Worm (Caenorhabditis elegans) whole organism, dauer: ENCODE measurements around the gene ZK1010.8.

Experiments
- unc-62 ChIP-seq: sonication (generic microtip); optimal IDR thresholded peaks from 2 replicates; lab custom pipeline; 2017; ENCODE audit warnings: missing biosample characterization, missing genetic modification reagents, missing genetic modification characterization

Gene ZK1010.8

DNA sequence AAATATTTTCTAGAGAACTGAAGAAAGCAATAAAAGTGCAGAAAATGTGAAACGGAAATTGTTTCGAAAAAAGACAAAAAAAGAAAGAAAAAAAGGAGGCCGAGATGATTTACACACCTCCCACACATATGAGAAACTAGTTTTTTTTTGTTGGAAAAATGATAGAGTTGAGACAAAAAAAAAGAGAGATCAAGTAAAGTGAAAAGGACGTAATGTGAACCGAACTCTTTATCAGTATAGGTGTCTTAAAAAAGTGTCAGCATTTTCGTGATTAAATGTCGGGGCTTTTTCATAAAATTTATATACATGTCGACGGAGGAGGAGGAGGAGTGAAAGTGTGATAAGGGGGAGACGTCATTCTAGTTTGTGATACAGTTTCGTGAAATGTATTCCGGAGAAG is 41.2 kb downstream of the ZK1010.8 start:
- no peak for TF ChIP-seq unc-62

DNA sequence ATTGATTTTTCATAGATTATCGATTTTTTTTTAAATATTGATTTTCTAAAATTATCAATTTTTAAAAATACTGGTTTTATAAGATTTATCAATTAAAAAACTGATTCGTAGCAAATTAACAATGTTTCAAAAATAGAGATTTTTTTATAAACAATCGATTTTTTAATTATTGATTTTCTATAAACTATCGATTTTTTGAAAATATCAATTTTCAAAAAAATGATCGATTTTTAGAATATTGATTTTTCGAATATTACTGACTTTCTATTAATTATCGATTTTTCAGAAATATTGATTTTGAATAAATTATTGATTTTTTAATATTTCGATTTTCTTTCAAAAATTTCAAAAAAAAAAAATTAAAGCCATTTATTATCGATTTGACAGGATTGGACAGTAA is 47.9 kb downstream of the ZK1010.8 start:
- no peak for TF ChIP-seq unc-62

DNA sequence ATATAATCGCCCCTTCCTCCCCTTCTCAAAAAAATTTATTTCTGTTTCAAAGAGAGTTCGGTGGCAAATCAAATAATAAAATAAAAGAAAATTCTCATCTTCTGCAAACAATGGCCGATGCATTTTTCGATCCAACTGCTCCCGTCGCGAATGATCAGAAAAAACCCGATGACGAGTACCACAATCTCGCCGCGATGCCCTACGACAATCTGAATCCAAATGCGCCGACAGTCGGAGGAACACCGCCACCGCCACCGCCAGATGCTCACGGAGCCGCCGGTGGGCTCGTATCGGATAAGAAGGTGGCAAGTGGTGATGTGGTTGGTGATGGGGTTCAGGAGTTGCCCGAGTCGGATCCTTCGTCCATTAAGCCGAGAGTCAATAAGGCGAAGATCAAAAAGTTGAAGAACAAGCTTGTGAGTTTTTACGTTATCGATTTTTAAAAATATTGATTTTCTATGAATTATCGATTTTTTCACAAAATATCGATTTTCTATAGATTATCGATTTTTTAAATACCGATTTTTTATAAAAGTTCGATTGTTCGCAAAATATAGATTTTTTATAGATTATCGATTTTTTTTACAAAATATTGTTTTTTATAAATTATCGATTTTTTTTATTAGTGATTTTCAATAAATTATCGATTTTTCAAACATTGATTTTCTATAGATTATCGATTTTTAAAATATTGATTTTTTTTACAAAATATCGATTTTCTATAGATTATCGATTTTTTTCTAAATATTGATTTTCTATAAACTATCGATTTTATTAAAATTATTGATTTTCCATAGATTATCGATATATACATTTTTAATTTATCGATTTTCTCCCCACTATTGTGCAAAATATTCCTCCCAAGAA is 48.9 kb downstream of the ZK1010.8 start, which contains the start of gene Y39E4A.1:
Y39E4A.1 (plus strand) TSS at position 51 of the 867 bp plus-strand sequence.
- no peak for TF ChIP-seq unc-62
